Worm (Caenorhabditis elegans) whole organism, L2 larva: Measurements from ENCODE around the gene F40G12.4.

Experiments
- C34F6.9 ChIP-seq: fragments of 150-350 bp; optimal IDR thresholded peaks from 2 replicates; lab custom pipeline; 2014; ENCODE audit warnings: missing biosample characterization, missing genetic modification characterization
- F13H6.1 ChIP-seq: sonication (generic microtip); optimal IDR thresholded peaks from 2 replicates; lab custom pipeline; 2016; ENCODE audit warnings: missing genetic modification characterization, missing compliant biosample characterization
- R02D3.7 ChIP-seq: fragments of 150-350 bp; optimal IDR thresholded peaks from 2 replicates; lab custom pipeline; 2014; ENCODE audit warnings: missing biosample characterization, missing genetic modification characterization
- Y55F3AM.14 ChIP-seq: fragments of 200-800 bp; sonication (Bioruptor generic); optimal IDR thresholded peaks from 2 replicates; lab custom pipeline; 2018; ENCODE audit warnings: mild to moderate bottlenecking, missing genetic modification characterization, missing compliant biosample characterization
- ZK546.5 ChIP-seq: sonication (generic microtip); optimal IDR thresholded peaks from 2 replicates; lab custom pipeline; 2017; ENCODE audit warnings: missing biosample characterization, missing genetic modification characterization
- alr-1 ChIP-seq: fragments of 150-350 bp; optimal IDR thresholded peaks from 2 replicates; lab custom pipeline; 2014; ENCODE audit warnings: missing biosample characterization, missing genetic modification characterization
- aly-2 ChIP-seq: fragments of 150-350 bp; optimal IDR thresholded peaks from 2 replicates; lab custom pipeline; 2014; ENCODE audit warnings: missing biosample characterization, missing genetic modification characterization
- blmp-1 ChIP-seq: sonication (generic microtip); optimal IDR thresholded peaks from 2 replicates; lab custom pipeline; 2017; ENCODE audit warnings: missing genetic modification characterization, mild to moderate bottlenecking, missing compliant biosample characterization, antibody characterized with exemption, moderate library complexity; ENCODE audit not compliant: insufficient read depth
- ceh-16 ChIP-seq: fragments of 150-350 bp; optimal IDR thresholded peaks from 2 replicates; lab custom pipeline; 2014; ENCODE audit warnings: missing biosample characterization, missing genetic modification characterization
- ceh-82 ChIP-seq: fragments of 150-350 bp; optimal IDR thresholded peaks from 2 replicates; lab custom pipeline; 2014; ENCODE audit warnings: missing biosample characterization, missing genetic modification characterization
- crh-2 ChIP-seq: sonication (generic microtip); optimal IDR thresholded peaks from 2 replicates; lab custom pipeline; 2017; ENCODE audit warnings: missing biosample characterization, missing genetic modification characterization
- dmd-4 ChIP-seq: sonication (generic microtip); optimal IDR thresholded peaks from 2 replicates; lab custom pipeline; 2017; ENCODE audit warnings: missing biosample characterization, missing genetic modification characterization
- egl-27 ChIP-seq: sonication (generic microtip); optimal IDR thresholded peaks from 3 replicates; lab custom pipeline; 2017; ENCODE audit warnings: missing biosample characterization, missing genetic modification reagents, missing genetic modification characterization
- elt-1 ChIP-seq: fragments of 150-350 bp; optimal IDR thresholded peaks from 2 replicates; lab custom pipeline; 2014; ENCODE audit warnings: missing biosample characterization, missing genetic modification characterization
- fos-1 ChIP-seq: fragments of 150-350 bp; optimal IDR thresholded peaks from 2 replicates; lab custom pipeline; 2014; ENCODE audit warnings: missing biosample characterization, missing genetic modification characterization
- lin-11 ChIP-seq: fragments of 150-350 bp; sonication (generic microtip); optimal IDR thresholded peaks from 2 replicates; lab custom pipeline; 2014; ENCODE audit warnings: missing biosample characterization, missing genetic modification characterization, inconsistent platforms, mixed read lengths
- lin-13 ChIP-seq: fragments of 150-350 bp; optimal IDR thresholded peaks from 2 replicates; lab custom pipeline; 2014; ENCODE audit warnings: missing biosample characterization, missing genetic modification reagents, missing genetic modification characterization
- lin-39 ChIP-seq: fragments of 150-350 bp; optimal IDR thresholded peaks from 2 replicates; lab custom pipeline; 2014; ENCODE audit warnings: missing biosample characterization, missing genetic modification reagents, missing genetic modification characterization
- lsy-2 ChIP-seq, 2 experiments: fragments of 150-350 bp in 1 of 2; sonication (generic microtip) in 1 of 2; optimal IDR thresholded peaks; 2 replicates each; lab custom pipeline; 2014 to 2017; ENCODE audit warnings: missing biosample characterization in 2 of 2, missing genetic modification characterization in 2 of 2
- mab-5 ChIP-seq: fragments of 150-350 bp; optimal IDR thresholded peaks from 2 replicates; lab custom pipeline; 2014; ENCODE audit warnings: missing biosample characterization, missing genetic modification characterization
- nhr-10 ChIP-seq: sonication (generic microtip); optimal IDR thresholded peaks from 2 replicates; lab custom pipeline; 2017; ENCODE audit warnings: missing biosample characterization, missing genetic modification characterization
- nhr-129 ChIP-seq: fragments of 150-350 bp; optimal IDR thresholded peaks from 2 replicates; lab custom pipeline; 2014; ENCODE audit warnings: missing biosample characterization, missing genetic modification characterization
- nhr-21 ChIP-seq: fragments of 150-350 bp; optimal IDR thresholded peaks from 2 replicates; lab custom pipeline; 2014; ENCODE audit warnings: missing biosample characterization, missing genetic modification characterization
- nhr-23 ChIP-seq: fragments of 150-350 bp; optimal IDR thresholded peaks from 2 replicates; lab custom pipeline; 2014; ENCODE audit warnings: missing biosample characterization, missing genetic modification reagents, missing genetic modification characterization
- nhr-237 ChIP-seq: fragments of 150-350 bp; optimal IDR thresholded peaks from 2 replicates; lab custom pipeline; 2014; ENCODE audit warnings: missing biosample characterization, missing genetic modification characterization
- peb-1 ChIP-seq: fragments of 150-350 bp; optimal IDR thresholded peaks from 2 replicates; lab custom pipeline; 2014; ENCODE audit warnings: missing biosample characterization, missing genetic modification characterization
- sem-4 ChIP-seq: fragments of 150-350 bp; optimal IDR thresholded peaks from 2 replicates; lab custom pipeline; 2014; ENCODE audit warnings: missing biosample characterization, missing genetic modification reagents, missing genetic modification characterization
- skn-1 ChIP-seq: sonication (generic microtip); optimal IDR thresholded peaks from 2 replicates; lab custom pipeline; 2017; ENCODE audit warnings: missing biosample characterization, missing genetic modification characterization
- sma-9 ChIP-seq, 2 experiments: fragments of 150-350 bp in 1 of 2; sonication (generic microtip) in 1 of 2; optimal IDR thresholded peaks; 2 replicates each; lab custom pipeline; 2014 to 2016; ENCODE audit warnings: missing genetic modification characterization in 2 of 2, mild to moderate bottlenecking in 1 of 2, missing biosample characterization in 1 of 2, missing compliant biosample characterization in 1 of 2, missing genetic modification reagents in 1 of 2, moderate library complexity in 1 of 2
- snpc-4 ChIP-seq: fragments of 150-350 bp; optimal IDR thresholded peaks from 2 replicates; lab custom pipeline; 2014; ENCODE audit warnings: missing biosample characterization, missing genetic modification characterization
- unc-39 ChIP-seq: fragments of 150-350 bp; optimal IDR thresholded peaks from 2 replicates; lab custom pipeline; 2014; ENCODE audit warnings: missing biosample characterization, missing genetic modification characterization
- unc-55 ChIP-seq: fragments of 150-350 bp; sonication (generic microtip); optimal IDR thresholded peaks from 3 replicates; lab custom pipeline; 2014; ENCODE audit warnings: missing biosample characterization, missing genetic modification reagents, missing genetic modification characterization
- unc-62 ChIP-seq: fragments of 150-350 bp; optimal IDR thresholded peaks from 2 replicates; lab custom pipeline; 2014; ENCODE audit warnings: missing biosample characterization, missing genetic modification reagents, missing genetic modification characterization
- ztf-1 ChIP-seq: fragments of 200-800 bp; sonication (Bioruptor generic); conservative IDR thresholded peaks from 2 replicates; pipeline ENCODE4 v1.3.6; 2022; ENCODE audit warnings: missing genetic modification characterization, missing compliant biosample characterization
- ztf-11 ChIP-seq: sonication (generic microtip); optimal IDR thresholded peaks from 2 replicates; lab custom pipeline; 2017; ENCODE audit warnings: missing biosample characterization, missing genetic modification characterization
- ztf-4 ChIP-seq: fragments of 150-350 bp; optimal IDR thresholded peaks from 2 replicates; lab custom pipeline; 2014; ENCODE audit warnings: missing biosample characterization, missing genetic modification characterization

Gene F40G12.4

ce11 chrV:14243904-14244303 is 24.6 kb downstream of the F40G12.4 start, which contains the start of gene sre-7:
Gene sre-7, plus strand, starts transcription at chrV:14244204.
- TF ChIP-seq C34F6.9 (tag; lab: Kevin White, UChicago) (no peak), R02D3.7 (tag; lab: Kevin White, UChicago) (no peak), F13H6.1 (no peak), elt-1 (tag; lab: Kevin White, UChicago) (no peak), peb-1 (tag; lab: Kevin White, UChicago) (no peak), unc-62 (GFP tag; lab: Kevin White, UChicago) (no peak), nhr-10 (tag; lab: Kevin White, UChicago) (no peak), sem-4 (tag; lab: Kevin White, UChicago) (no peak), crh-2 (tag; lab: Kevin White, UChicago) (no peak), aly-2 (tag; lab: Kevin White, UChicago) (no peak), ceh-82 (tag; lab: Kevin White, UChicago) (no peak), lin-39 (no peak), nhr-23 (tag; lab: Kevin White, UChicago) (no peak)

DNA sequence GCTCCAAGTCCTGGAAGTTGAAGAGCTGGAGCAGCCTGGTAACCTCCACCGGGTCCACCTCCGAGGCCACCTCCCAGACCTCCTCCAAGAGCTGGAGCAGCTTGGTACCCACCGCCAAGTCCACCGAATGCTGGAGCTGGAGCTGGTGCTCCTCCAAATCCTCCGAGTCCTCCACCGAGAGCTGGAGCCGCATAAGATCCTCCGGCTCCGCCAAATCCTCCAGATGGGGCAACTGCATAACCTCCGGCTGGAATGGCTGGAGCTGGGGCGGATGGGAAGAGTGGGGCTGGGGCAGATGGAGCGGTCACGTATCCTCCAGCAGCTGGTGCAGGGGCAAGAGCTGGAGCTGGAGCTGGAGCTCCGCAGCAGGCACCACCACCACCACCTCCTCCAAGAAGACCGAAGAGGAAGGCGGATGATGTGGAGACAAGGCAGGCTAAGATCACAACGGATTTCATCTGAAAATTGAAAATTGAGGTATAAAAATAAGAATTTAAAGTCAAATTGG is 27.8 kb downstream of the F40G12.4 start, which contains the start of gene K02E11.10:
Gene K02E11.10, minus strand, starts transcription at position 458 of the 508 bp plus-strand sequence.
- TF ChIP-seq Y55F3AM.14 (GFP tag; lab: Kevin White, UChicago) (peak; percentile 2), nhr-10 (tag; lab: Kevin White, UChicago) (no peak)

- no peak for TF ChIP-seq lin-39
- TF ChIP-seq nhr-21 (tag; lab: Kevin White, UChicago), result no peak
- no peak for TF ChIP-seq unc-55 (GFP tag; lab: Kevin White, UChicago)
- TF ChIP-seq sma-9 (GFP tag; optimal IDR thresholded peaks at IDR 0.05; lab: Kevin White, UChicago), result no peak
- TF ChIP-seq sma-9 (tag; optimal IDR thresholded peaks at IDR 0.05; lab: Kevin White, UChicago), result no peak
- TF ChIP-seq C34F6.9 (tag; lab: Kevin White, UChicago), result no peak
- TF ChIP-seq unc-39 (tag; lab: Kevin White, UChicago), result no peak
- no peak for TF ChIP-seq fos-1
- no peak for TF ChIP-seq alr-1
- TF ChIP-seq unc-62 (GFP tag; lab: Kevin White, UChicago), result no peak
- no peak for TF ChIP-seq nhr-23 (tag; lab: Kevin White, UChicago)
- no peak for TF ChIP-seq elt-1 (tag; lab: Kevin White, UChicago)
- no peak for TF ChIP-seq ztf-1
- TF ChIP-seq skn-1 (tag; lab: Kevin White, UChicago), result no peak
- no peak for TF ChIP-seq sem-4 (tag; lab: Kevin White, UChicago)
- no peak for TF ChIP-seq mab-5 (tag; lab: Kevin White, UChicago)
Observed at ce11 chrV:14235942-14236341, 32.6 kb downstream of the F40G12.4 start, which contains the start of gene ent-3. Gene ent-3, minus strand, starts transcription at chrV:14236042.

- no peak for TF ChIP-seq nhr-237 (tag; lab: Kevin White, UChicago)
- peak; percentile 4 for TF ChIP-seq fos-1
- TF ChIP-seq snpc-4 (tag; lab: Kevin White, UChicago), result no peak
Observed at ce11 chrV:14231656-14232055, 36.9 kb downstream of the F40G12.4 start.

DNA sequence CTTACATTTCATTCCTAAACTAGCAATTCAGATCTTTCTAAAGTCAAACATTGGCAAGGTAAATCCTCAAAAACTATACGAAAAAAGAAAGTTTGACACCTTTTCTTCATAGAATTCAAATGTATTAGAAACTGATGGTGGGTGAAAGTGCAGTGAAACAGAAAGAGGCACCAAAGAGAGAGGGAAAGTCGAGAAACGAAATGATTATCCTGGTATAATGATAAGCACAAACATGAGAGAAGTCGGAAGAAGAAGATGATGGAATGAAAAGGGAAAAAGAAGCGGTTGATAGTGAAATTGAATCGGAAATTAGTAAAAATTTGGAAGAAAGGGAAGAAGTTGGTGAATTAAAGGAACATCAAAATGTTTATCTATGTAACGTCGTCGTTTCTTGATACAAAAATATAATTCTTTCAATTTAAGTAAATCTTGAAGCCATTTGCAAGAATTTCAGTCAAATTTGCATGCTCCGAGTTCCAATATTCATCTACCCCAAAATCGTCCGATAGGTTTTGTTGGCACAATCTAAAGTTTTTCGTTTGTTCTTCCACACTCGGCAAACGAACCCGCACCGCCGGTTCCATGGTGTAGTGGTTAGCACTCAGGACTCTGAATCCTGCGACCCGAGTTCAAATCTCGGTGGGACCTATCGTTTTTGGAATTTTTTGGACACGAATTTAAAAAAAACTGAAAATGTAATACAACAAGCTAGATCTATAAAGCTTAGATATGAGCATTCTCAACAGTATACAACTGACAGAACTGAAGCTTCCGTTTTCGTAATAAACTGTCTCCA is 37.5 kb downstream of the F40G12.4 start:
- TF ChIP-seq elt-1 (tag; lab: Kevin White, UChicago), result no peak
- TF ChIP-seq nhr-21 (tag; lab: Kevin White, UChicago), result no peak

- no peak for TF ChIP-seq Y55F3AM.14 (GFP tag; lab: Kevin White, UChicago)
- TF ChIP-seq lin-13 (GFP tag; lab: Kevin White, UChicago), result no peak
- TF ChIP-seq snpc-4 (tag; lab: Kevin White, UChicago), result no peak
- no peak for TF ChIP-seq ceh-16 (tag; lab: Kevin White, UChicago)
- TF ChIP-seq ztf-11 (tag; lab: Kevin White, UChicago), result no peak
- no peak for TF ChIP-seq blmp-1
- TF ChIP-seq lsy-2 (tag; optimal IDR thresholded peaks at IDR 0.05; lab: Kevin White, UChicago), result no peak
- TF ChIP-seq nhr-21 (tag; lab: Kevin White, UChicago), result no peak
- no peak for TF ChIP-seq nhr-129 (tag; lab: Kevin White, UChicago)
- TF ChIP-seq ZK546.5 (tag; lab: Kevin White, UChicago), result no peak
- no peak for TF ChIP-seq dmd-4 (tag; lab: Kevin White, UChicago)
- TF ChIP-seq nhr-10 (tag; lab: Kevin White, UChicago), result no peak
- no peak for TF ChIP-seq peb-1 (tag; lab: Kevin White, UChicago)
- TF ChIP-seq alr-1, result no peak
- no peak for TF ChIP-seq ztf-4 (tag; lab: Kevin White, UChicago)
- no peak for TF ChIP-seq lin-39
- TF ChIP-seq fos-1, result no peak
- TF ChIP-seq egl-27 (tag; lab: Kevin White, UChicago), result no peak
- TF ChIP-seq lin-11, result no peak
Observed at ce11 chrV:14226373-14226772, 42.1 kb downstream of the F40G12.4 start, which contains the start of gene nep-21. Gene nep-21, minus strand, starts transcription at chrV:14226473.
